Fruit fly (Drosophila melanogaster) whole organism, wandering third instar larva: Measurements from ENCODE around the gene Ldh.

Experiments used
- Abd-B ChIP-seq: fragments of >200 bp; optimal IDR thresholded peaks from 2 replicates; lab custom pipeline; 2017; ENCODE audit warnings: missing biosample characterization, missing genetic modification characterization
- Dfd ChIP-seq: fragments of >200 bp; optimal IDR thresholded peaks from 2 replicates; lab custom pipeline; 2017; ENCODE audit warnings: missing biosample characterization, missing genetic modification characterization
- Hr83 ChIP-seq: fragments of 200-300 bp; sonication (Bioruptor generic); optimal IDR thresholded peaks from 2 replicates; lab custom pipeline; 2016; ENCODE audit warnings: missing biosample characterization, mild to moderate bottlenecking, missing genetic modification characterization, moderate library complexity; ENCODE audit not compliant: poor library complexity, severe bottlenecking
- Jra ChIP-seq: sonication (Bioruptor generic); optimal IDR thresholded peaks from 2 replicates; lab custom pipeline; 2016; ENCODE audit warnings: missing biosample characterization, missing genetic modification characterization
- Rel ChIP-seq, 2 experiments: fragments of 200-800 bp; sonication (Bioruptor generic) in 1 of 2; optimal IDR thresholded peaks; 2 replicates in 1 of 2; 3 replicates in 1 of 2; lab custom pipeline; 2016 to 2019; ENCODE audit warnings: mild to moderate bottlenecking in 2 of 2, missing biosample characterization in 2 of 2, missing genetic modification characterization in 2 of 2, moderate library complexity in 1 of 2
- dl ChIP-seq, 2 experiments: fragments of 175-275, 200-275 bp in 1 of 2; fragments of 200-275 bp in 1 of 2; sonication (Bioruptor generic); optimal IDR thresholded peaks; lab custom pipeline; 2018; ENCODE audit warnings: mild to moderate bottlenecking in 2 of 2, missing biosample characterization in 2 of 2, missing genetic modification characterization in 2 of 2, moderate library complexity in 2 of 2; ENCODE audit not compliant: partially characterized antibody in 2 of 2, insufficient read depth in 1 of 2
- fru ChIP-seq: fragments of 200-800 bp; sonication (Bioruptor generic); optimal IDR thresholded peaks from 3 replicates; lab custom pipeline; 2016; ENCODE audit warnings: missing biosample characterization, mild to moderate bottlenecking, missing genetic modification characterization
- h ChIP-seq: fragments of 200-800 bp; sonication (Bioruptor generic); optimal IDR thresholded peaks from 3 replicates; lab custom pipeline; 2016; ENCODE audit warnings: missing biosample characterization, mild to moderate bottlenecking, missing genetic modification characterization
- jim ChIP-seq: fragments of 175-275, 200-325 bp; sonication (Bioruptor generic); optimal IDR thresholded peaks from 2 replicates; lab custom pipeline; 2016; ENCODE audit warnings: missing biosample characterization, mild to moderate bottlenecking, missing genetic modification characterization
- lola ChIP-seq: fragments of >200 bp; optimal IDR thresholded peaks from 2 replicates; lab custom pipeline; 2017; ENCODE audit warnings: missing biosample characterization, missing genetic modification characterization
- pan ChIP-seq: fragments of >200 bp; optimal IDR thresholded peaks from 2 replicates; lab custom pipeline; 2017
- psq ChIP-seq: fragments of 200-800 bp; sonication (Bioruptor generic); optimal IDR thresholded peaks from 3 replicates; lab custom pipeline; 2017; ENCODE audit warnings: missing biosample characterization, mild to moderate bottlenecking, missing genetic modification characterization, moderate library complexity
- usp ChIP-seq: fragments of >200 bp; optimal IDR thresholded peaks from 2 replicates; lab custom pipeline; 2017; ENCODE audit warnings: missing biosample characterization, missing genetic modification characterization
- woc ChIP-seq: sonication (Bioruptor generic); optimal IDR thresholded peaks from 2 replicates; lab custom pipeline; 2016; ENCODE audit warnings: missing biosample characterization, mild to moderate bottlenecking, missing genetic modification characterization

DNA sequence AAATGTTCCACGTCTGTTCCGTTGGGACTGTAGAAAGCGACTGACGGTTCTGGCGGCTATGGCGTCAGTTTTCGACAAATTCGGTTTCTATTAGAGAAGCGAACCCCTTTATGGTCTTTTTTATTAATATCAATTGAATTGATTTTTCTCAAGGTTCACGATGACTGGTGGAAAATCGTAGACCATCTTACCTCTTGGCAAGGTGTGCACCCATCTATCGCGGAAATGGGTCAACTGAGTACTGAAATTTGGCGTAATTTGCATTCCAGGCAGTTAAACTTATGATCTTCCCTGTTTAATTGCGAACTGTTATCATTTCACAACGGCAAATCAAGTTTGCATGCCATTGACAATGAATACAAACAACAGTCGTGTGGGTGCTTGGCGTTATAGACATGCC, 22.5 kb downstream of the Ldh start, which contains the start of gene CG10226:
- TF ChIP-seq woc (GFP tag; lab: Kevin White, UChicago) (no peak), pan (lab: Kevin White, UChicago) (no peak), psq (GFP tag; lab: Kevin White, UChicago) (no peak), Hr83 (GFP tag; lab: Kevin White, UChicago) (no peak), Jra (GFP tag; lab: Kevin White, UChicago) (no peak), Dfd (GFP tag; lab: Kevin White, UChicago) (no peak), Rel (GFP tag; optimal IDR thresholded peaks at IDR 0.05; lab: Kevin White, UChicago) (no peak), Rel (tag; optimal IDR thresholded peaks at IDR 0.05; lab: Kevin White, UChicago) (no peak), fru (GFP tag; lab: Kevin White, UChicago) (no peak), jim (GFP tag; lab: Kevin White, UChicago) (no peak), lola (GFP tag; lab: Kevin White, UChicago) (no peak), usp (GFP tag; lab: Kevin White, UChicago) (no peak), Abd-B (GFP tag; lab: Kevin White, UChicago) (no peak), h (GFP tag; lab: Kevin White, UChicago) (no peak), dl (GFP tag; optimal IDR thresholded peaks at IDR 0.05; lab: Kevin White, UChicago; ENCODE audit: insufficient read depth in 1 of 2, partially characterized antibody in 2 of 2) (no peak)
